Fruit fly (Drosophila melanogaster) whole organism, larva: ENCODE results near the gene IntS4.

ENCODE experiments used
- noc ChIP-seq: fragments of 200-800 bp; sonication (Bioruptor generic); optimal IDR thresholded peaks from 3 replicates; lab custom pipeline; 2019; ENCODE audit warnings: missing biosample characterization, mild to moderate bottlenecking, missing genetic modification characterization, moderate library complexity

The IntS4 gene

dm6 chrX:8558762-8559172 is at the start of gene IntS4:
Gene IntS4, minus strand, starts transcription at chrX:8558781.
- no peak for TF ChIP-seq noc (tag; lab: Kevin White, UChicago)

dm6 chrX:8607902-8608301 is 49.3 kb upstream of the IntS4 start:
- TF ChIP-seq noc (tag; lab: Kevin White, UChicago) = no peak

- TF ChIP-seq noc (tag; lab: Kevin White, UChicago) = no peak
Observed at dm6 chrX:8606206-8606605, 47.6 kb upstream of the IntS4 start, which contains the start of gene Caf1-180. Gene Caf1-180, minus strand, starts transcription at chrX:8606304.

dm6 chrX:8601165-8601564 is 42.6 kb upstream of the IntS4 start:
- no peak for TF ChIP-seq noc (tag; lab: Kevin White, UChicago)

dm6 chrX:8593159-8593476 is 34.5 kb upstream of the IntS4 start:
- TF ChIP-seq noc (tag; lab: Kevin White, UChicago) = no peak

dm6 chrX:8592437-8593158 is 34.0 kb upstream of the IntS4 start:
- no peak for TF ChIP-seq noc (tag; lab: Kevin White, UChicago)

dm6 chrX:8591685-8592127 is 33.1 kb upstream of the IntS4 start, which contains the start of the genes CG12659 and Crag:
Gene CG12659, minus strand, starts transcription at chrX:8591729.
Gene Crag, plus strand, starts transcription at chrX:8592031.
- no peak for TF ChIP-seq noc (tag; lab: Kevin White, UChicago)

dm6 chrX:8588607-8589171 is 30.1 kb upstream of the IntS4 start, which contains the start of gene CG12081:
Gene CG12081, plus strand, starts transcription at chrX:8588811.
- TF ChIP-seq noc (tag; lab: Kevin White, UChicago) = no peak

dm6 chrX:8583159-8583558 is 24.6 kb upstream of the IntS4 start:
- peak; percentile 36 for TF ChIP-seq noc (tag; lab: Kevin White, UChicago)

- no peak for TF ChIP-seq noc (tag; lab: Kevin White, UChicago)
Observed at dm6 chrX:8580794-8581193, 22.2 kb upstream of the IntS4 start.

- no peak for TF ChIP-seq noc (tag; lab: Kevin White, UChicago)
Observed at dm6 chrX:8579875-8580274, 21.3 kb upstream of the IntS4 start.

- TF ChIP-seq noc (tag; lab: Kevin White, UChicago) = no peak
Observed at dm6 chrX:8579097-8579496, 20.5 kb upstream of the IntS4 start.

- no peak for TF ChIP-seq noc (tag; lab: Kevin White, UChicago)
Observed at dm6 chrX:8576675-8577074, 18.1 kb upstream of the IntS4 start.

- TF ChIP-seq noc (tag; lab: Kevin White, UChicago) = no peak
Observed at dm6 chrX:8574672-8575350, 16.2 kb upstream of the IntS4 start.

dm6 chrX:8573744-8574484 is 15.3 kb upstream of the IntS4 start, which contains the start of gene CG12065:
Gene CG12065, plus strand, starts transcription at chrX:8574306.
- no peak for TF ChIP-seq noc (tag; lab: Kevin White, UChicago)
